Worm (Caenorhabditis elegans) whole organism, young adult: ENCODE data around the gene T10F2.2.

Source experiments
- C17E4.6 ChIP-seq: fragments of 200-800 bp; sonication (Bioruptor generic); IDR thresholded peaks from 2 replicates; pipeline ENCODE4 v1.3.6; 2022; ENCODE audit warnings: missing genetic modification reagents, missing genetic modification characterization, missing compliant biosample characterization
- D2030.7 ChIP-seq: fragments of 200-800 bp; sonication (Bioruptor generic); IDR thresholded peaks from 2 replicates; pipeline ENCODE4 v1.3.6; 2022; ENCODE audit warnings: missing genetic modification reagents, missing genetic modification characterization, missing compliant biosample characterization
- F22D6.2 ChIP-seq: sonication (generic microtip); optimal IDR thresholded peaks from 2 replicates; lab custom pipeline; 2016; ENCODE audit warnings: mild to moderate bottlenecking, missing genetic modification characterization, missing compliant biosample characterization
- F33H1.4 ChIP-seq: fragments of 200-800 bp; sonication (Bioruptor generic); IDR thresholded peaks from 2 replicates; pipeline ENCODE4 v1.3.6; 2022; ENCODE audit warnings: missing genetic modification reagents, missing genetic modification characterization, missing compliant biosample characterization
- F37B4.10 ChIP-seq: fragments of 200-800 bp; sonication (Bioruptor generic); IDR thresholded peaks from 2 replicates; pipeline ENCODE4 v1.3.6; 2022; ENCODE audit warnings: missing genetic modification characterization, missing compliant biosample characterization
- T07F8.4 ChIP-seq: sonication (generic microtip); optimal IDR thresholded peaks from 2 replicates; lab custom pipeline; 2016; ENCODE audit warnings: mild to moderate bottlenecking, missing genetic modification characterization, moderate library complexity, missing compliant biosample characterization
- Y67H2A.10 ChIP-seq: fragments of 200-800 bp; sonication (Bioruptor generic); conservative IDR thresholded peaks from 2 replicates; pipeline ENCODE4 v1.3.6; 2022; ENCODE audit warnings: missing genetic modification reagents, missing genetic modification characterization, missing compliant biosample characterization
- Y95B8A.8 ChIP-seq: fragments of 200-800 bp; sonication (Bioruptor generic); IDR thresholded peaks from 2 replicates; pipeline ENCODE4 v1.3.6; 2022; ENCODE audit warnings: missing genetic modification reagents, missing genetic modification characterization, missing compliant biosample characterization
- akir-1 ChIP-seq: fragments of 200-800 bp; sonication (Bioruptor generic); optimal IDR thresholded peaks from 2 replicates; lab custom pipeline; 2018; ENCODE audit warnings: mild to moderate bottlenecking, missing genetic modification characterization, moderate library complexity, missing compliant biosample characterization
- aptf-3 ChIP-seq: fragments of 200-800 bp; sonication (Bioruptor generic); IDR thresholded peaks from 2 replicates; pipeline ENCODE4 v1.3.6; 2022; ENCODE audit warnings: missing genetic modification characterization, missing compliant biosample characterization
- atf-7 ChIP-seq: sonication (generic microtip); optimal IDR thresholded peaks from 2 replicates; lab custom pipeline; 2017; ENCODE audit warnings: mild to moderate bottlenecking, missing genetic modification characterization, missing compliant biosample characterization
- athp-1 ChIP-seq: sonication (generic microtip); optimal IDR thresholded peaks from 2 replicates; lab custom pipeline; 2017; ENCODE audit warnings: mild to moderate bottlenecking, missing genetic modification characterization, missing compliant biosample characterization
- attf-5 ChIP-seq: fragments of 200-800 bp; sonication (Bioruptor generic); optimal IDR thresholded peaks from 2 replicates; lab custom pipeline; 2018; ENCODE audit warnings: mild to moderate bottlenecking, missing genetic modification characterization, missing compliant biosample characterization
- cebp-1 ChIP-seq, 2 experiments: fragments of 200-800 bp in 1 of 2; sonication (Bioruptor generic) in 1 of 2; sonication (generic microtip) in 1 of 2; IDR thresholded peaks in 1 of 2; optimal IDR thresholded peaks in 1 of 2; 2 replicates each; pipeline versions ENCODE4 v1.3.6 to Lab custom; 2017 to 2022; ENCODE audit warnings: missing compliant biosample characterization in 2 of 2, missing genetic modification characterization in 2 of 2, mild to moderate bottlenecking in 1 of 2, missing genetic modification reagents in 1 of 2, moderate library complexity in 1 of 2
- ceh-27 ChIP-seq: fragments of 200-800 bp; sonication (Bioruptor generic); optimal IDR thresholded peaks from 2 replicates; lab custom pipeline; 2018; ENCODE audit warnings: mild to moderate bottlenecking, missing genetic modification characterization, moderate library complexity, missing compliant biosample characterization
- die-1 ChIP-seq: sonication (generic microtip); optimal IDR thresholded peaks from 2 replicates; lab custom pipeline; 2016; ENCODE audit warnings: missing genotype, mild to moderate bottlenecking, missing genetic modification characterization, missing compliant biosample characterization
- dpl-1 ChIP-seq: fragments of 150-350 bp; optimal IDR thresholded peaks from 2 replicates; lab custom pipeline; 2014; ENCODE audit warnings: missing biosample characterization, missing genetic modification reagents, missing genetic modification characterization
- egl-44 ChIP-seq: fragments of 200-800 bp; sonication (Bioruptor generic); IDR thresholded peaks from 2 replicates; pipeline ENCODE4 v1.3.6; 2022; ENCODE audit warnings: missing genetic modification reagents, missing genetic modification characterization, missing compliant biosample characterization
- ekl-4 ChIP-seq: fragments of 200-800 bp; sonication (Bioruptor generic); IDR thresholded peaks from 2 replicates; pipeline ENCODE4 v1.3.6; 2022; ENCODE audit warnings: missing genetic modification reagents, missing genetic modification characterization, missing compliant biosample characterization
- ets-4 ChIP-seq: fragments of 200-800 bp; sonication (Bioruptor generic); optimal IDR thresholded peaks from 2 replicates; lab custom pipeline; 2018; ENCODE audit warnings: mild to moderate bottlenecking, missing genetic modification characterization, missing compliant biosample characterization
- hmg-1.2 ChIP-seq: fragments of 200-800 bp; sonication (Bioruptor generic); IDR thresholded peaks from 2 replicates; pipeline ENCODE4 v1.3.6; 2022; ENCODE audit warnings: missing genetic modification reagents, missing genetic modification characterization, missing compliant biosample characterization
- lin-40 ChIP-seq: sonication (generic microtip); optimal IDR thresholded peaks from 2 replicates; lab custom pipeline; 2016; ENCODE audit warnings: missing genetic modification characterization, mild to moderate bottlenecking, missing compliant biosample characterization, missing genotype, missing genetic modification reagents
- lir-1 ChIP-seq: fragments of 200-800 bp; sonication (Bioruptor generic); conservative IDR thresholded peaks from 2 replicates; pipeline ENCODE4 v1.3.6; 2022; ENCODE audit warnings: missing genetic modification reagents, missing genetic modification characterization, missing compliant biosample characterization
- lsy-27 ChIP-seq: sonication (generic microtip); optimal IDR thresholded peaks from 2 replicates; lab custom pipeline; 2017; ENCODE audit warnings: missing genetic modification characterization, mild to moderate bottlenecking, missing compliant biosample characterization, antibody characterized with exemption, missing genotype, borderline replicate concordance; ENCODE audit not compliant: insufficient read depth
- mes-4 ChIP-seq: sonication (generic microtip); optimal IDR thresholded peaks from 2 replicates; lab custom pipeline; 2016; ENCODE audit warnings: missing genotype, missing genetic modification characterization, missing compliant biosample characterization
- nfya-1 ChIP-seq: sonication (generic microtip); optimal IDR thresholded peaks from 2 replicates; lab custom pipeline; 2017; ENCODE audit warnings: antibody characterized with exemption, missing compliant biosample characterization, missing genetic modification characterization, borderline replicate concordance; ENCODE audit not compliant: insufficient read depth
- nhr-120 ChIP-seq: fragments of 200-800 bp; sonication (Bioruptor generic); IDR thresholded peaks from 2 replicates; pipeline ENCODE4 v1.3.6; 2022; ENCODE audit warnings: missing genetic modification characterization, missing compliant biosample characterization
- nhr-80 ChIP-seq: sonication (generic microtip); optimal IDR thresholded peaks from 2 replicates; lab custom pipeline; 2016; ENCODE audit warnings: missing genetic modification characterization, missing compliant biosample characterization
- pbrm-1 ChIP-seq: fragments of 200-800 bp; sonication (Bioruptor generic); IDR thresholded peaks from 2 replicates; pipeline ENCODE4 v1.3.6; 2022; ENCODE audit warnings: missing genetic modification reagents, missing genetic modification characterization, missing compliant biosample characterization
- rec-8 ChIP-seq, 2 experiments: sonication (generic microtip); optimal IDR thresholded peaks; 2 replicates each; lab custom pipeline; 2016; ENCODE audit warnings: mild to moderate bottlenecking in 2 of 2, missing genetic modification characterization in 2 of 2, missing genetic modification reagents in 2 of 2, missing genotype in 2 of 2, missing biosample characterization in 1 of 2, missing compliant biosample characterization in 1 of 2, moderate library complexity in 1 of 2
- repo-1 ChIP-seq: sonication (generic microtip); optimal IDR thresholded peaks from 2 replicates; lab custom pipeline; 2017; ENCODE audit warnings: mild to moderate bottlenecking, missing genetic modification characterization, missing compliant biosample characterization
- rpc-1 ChIP-seq, 2 experiments: fragments of 150-350 bp in 1 of 2; sonication (generic microtip) in 1 of 2; optimal IDR thresholded peaks; 2 replicates each; lab custom pipeline; 2014 to 2018; ENCODE audit warnings: missing biosample characterization in 1 of 2, missing genetic modification characterization in 1 of 2, missing genetic modification reagents in 1 of 2, missing genotype in 1 of 2
- snpc-1.1 ChIP-seq: sonication (generic microtip); optimal IDR thresholded peaks from 2 replicates; lab custom pipeline; 2017; ENCODE audit warnings: missing genetic modification characterization, mild to moderate bottlenecking, missing compliant biosample characterization, antibody characterized with exemption, moderate library complexity, missing genotype, missing genetic modification reagents; ENCODE audit not compliant: insufficient read depth
- snpc-1.3 ChIP-seq: sonication (generic microtip); optimal IDR thresholded peaks from 2 replicates; lab custom pipeline; 2017; ENCODE audit warnings: missing genetic modification characterization, mild to moderate bottlenecking, missing compliant biosample characterization, antibody characterized with exemption, moderate library complexity, missing genotype, missing genetic modification reagents; ENCODE audit not compliant: insufficient read depth
- tbp1 ChIP-seq: fragments of 200-800 bp; sonication (Bioruptor generic); optimal IDR thresholded peaks from 2 replicates; lab custom pipeline; 2018; ENCODE audit warnings: mild to moderate bottlenecking, missing genetic modification characterization, missing compliant biosample characterization
- tbx-9 ChIP-seq: sonication (generic microtip); optimal IDR thresholded peaks from 2 replicates; lab custom pipeline; 2016; ENCODE audit warnings: borderline replicate concordance, missing genetic modification characterization, inconsistent platforms, missing compliant biosample characterization
- unc-130 ChIP-seq: sonication (generic microtip); optimal IDR thresholded peaks from 2 replicates; lab custom pipeline; 2016; ENCODE audit warnings: missing genetic modification reagents, missing genetic modification characterization, missing compliant biosample characterization
- unc-62 ChIP-seq: fragments of 150-350 bp; optimal IDR thresholded peaks from 2 replicates; lab custom pipeline; 2014; ENCODE audit warnings: missing biosample characterization, missing genetic modification reagents, missing genetic modification characterization
- zfh-2 ChIP-seq: fragments of 200-800 bp; sonication (Bioruptor generic); conservative IDR thresholded peaks from 2 replicates; pipeline ENCODE4 v1.3.6; 2022; ENCODE audit warnings: missing genetic modification reagents, missing genetic modification characterization, missing compliant biosample characterization
- ztf-18 ChIP-seq: sonication (generic microtip); optimal IDR thresholded peaks from 2 replicates; lab custom pipeline; 2016; ENCODE audit warnings: missing genotype, mild to moderate bottlenecking, missing genetic modification characterization, missing compliant biosample characterization
- ztf-22 ChIP-seq: fragments of 200-800 bp; sonication (Bioruptor generic); optimal IDR thresholded peaks from 2 replicates; lab custom pipeline; 2018; ENCODE audit warnings: mild to moderate bottlenecking, missing genetic modification characterization, moderate library complexity, missing compliant biosample characterization
- ztf-26 ChIP-seq: sonication (generic microtip); optimal IDR thresholded peaks from 2 replicates; lab custom pipeline; 2017; ENCODE audit warnings: missing genetic modification characterization, missing compliant biosample characterization
- ztf-28 ChIP-seq: fragments of 200-800 bp; sonication (Bioruptor generic); IDR thresholded peaks from 2 replicates; pipeline ENCODE4 v1.3.6; 2022; ENCODE audit warnings: missing genetic modification reagents, missing genetic modification characterization, missing compliant biosample characterization
- ztf-3 ChIP-seq: fragments of 200-800 bp; sonication (Bioruptor generic); optimal IDR thresholded peaks from 2 replicates; lab custom pipeline; 2018; ENCODE audit warnings: mild to moderate bottlenecking, missing genetic modification characterization, missing compliant biosample characterization

The T10F2.2 gene

DNA sequence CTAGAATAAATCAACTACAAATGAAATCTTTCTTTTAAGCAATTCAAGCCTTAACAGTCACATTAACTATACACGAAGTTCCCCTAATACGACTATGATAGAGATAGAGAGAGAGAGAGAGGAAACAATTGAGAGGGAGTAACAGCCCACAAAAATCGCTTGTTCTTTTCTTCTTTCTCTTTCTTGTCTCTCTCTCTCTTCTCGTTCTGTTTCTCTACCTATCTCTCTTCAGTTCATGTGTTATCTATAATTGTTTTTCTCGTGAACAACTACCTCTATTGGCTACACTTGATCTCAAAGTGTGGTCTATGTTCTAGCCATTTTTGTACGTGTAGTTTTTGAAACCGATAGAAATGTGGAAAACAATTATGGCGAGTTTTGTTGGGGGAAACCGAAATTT is 37.5 kb upstream of the T10F2.2 start (continued):
- no peak for TF ChIP-seq ztf-3
- peak; percentile 15 for TF ChIP-seq tbp1 (GFP tag; lab: Kevin White, UChicago)
- no peak for TF ChIP-seq Y95B8A.8 (GFP tag; lab: Robert Waterston, UW)
- TF ChIP-seq hmg-1.2 (GFP tag; lab: Robert Waterston, UW): peak; percentile 47; the same call in 1 of the 2 replicates
- TF ChIP-seq F37B4.10 (GFP tag; lab: Robert Waterston, UW): no peak
- peak; percentile 47 for TF ChIP-seq ceh-27
- TF ChIP-seq rpc-1 (optimal IDR thresholded peaks at IDR 0.05; lab: Kevin White, UChicago): no peak
- TF ChIP-seq rpc-1 (tag; optimal IDR thresholded peaks at IDR 0.05; lab: Kevin White, UChicago): no peak
- peak; percentile 49 for TF ChIP-seq attf-5 (GFP tag; lab: Kevin White, UChicago)
- TF ChIP-seq nhr-80: peak; percentile 66

DNA sequence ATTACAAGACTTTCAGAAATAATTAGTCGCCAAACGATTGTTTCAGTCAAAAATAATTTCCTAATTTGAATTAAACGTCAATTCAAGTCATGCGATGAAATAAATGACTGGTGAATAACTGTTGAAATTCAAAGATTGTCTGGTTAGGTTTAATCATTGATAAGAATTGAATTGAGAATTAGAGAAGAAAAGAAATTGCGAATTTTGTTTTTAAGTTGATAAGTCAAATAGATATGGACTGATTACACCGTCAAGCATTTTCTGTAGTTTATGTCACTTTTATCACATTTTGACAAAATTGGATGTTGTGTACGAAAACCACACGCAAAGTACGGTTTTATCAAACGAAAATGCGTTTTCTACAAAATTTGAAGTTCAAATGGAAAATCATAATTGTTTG is 36.2 kb upstream of the T10F2.2 start:
- TF ChIP-seq T07F8.4 (tag; lab: Kevin White, UChicago): no peak
- no peak for TF ChIP-seq ekl-4 (GFP tag; lab: Robert Waterston, UW)
- TF ChIP-seq tbp1 (GFP tag; lab: Kevin White, UChicago): peak; percentile 11
- no peak for TF ChIP-seq lir-1 (GFP tag; lab: Robert Waterston, UW)
- TF ChIP-seq atf-7 (tag; lab: Kevin White, UChicago): peak; percentile 35
- TF ChIP-seq mes-4 (tag; lab: Kevin White, UChicago): no peak
- TF ChIP-seq F33H1.4 (GFP tag; lab: Robert Waterston, UW): no peak
- TF ChIP-seq nhr-120: no peak
- TF ChIP-seq pbrm-1 (GFP tag; lab: Robert Waterston, UW): no peak
- TF ChIP-seq repo-1 (tag; lab: Kevin White, UChicago): no peak
- no peak for TF ChIP-seq ztf-3
- no peak for TF ChIP-seq snpc-1.3 (tag; lab: Kevin White, UChicago)
- TF ChIP-seq aptf-3 (GFP tag; lab: Robert Waterston, UW): no peak
- TF ChIP-seq C17E4.6 (GFP tag; lab: Robert Waterston, UW): no peak
- no peak for TF ChIP-seq dpl-1 (GFP tag; lab: Kevin White, UChicago)
- TF ChIP-seq nhr-80: peak; percentile 90
- TF ChIP-seq akir-1 (GFP tag; lab: Kevin White, UChicago): no peak
- TF ChIP-seq unc-62: peak; percentile 82
- TF ChIP-seq F37B4.10 (GFP tag; lab: Robert Waterston, UW): no peak
- no peak for TF ChIP-seq ztf-26
- TF ChIP-seq zfh-2 (GFP tag; lab: Robert Waterston, UW): no peak
- TF ChIP-seq D2030.7 (GFP tag; lab: Robert Waterston, UW): no peak
- no peak for TF ChIP-seq ets-4 (GFP tag; lab: Kevin White, UChicago)
- TF ChIP-seq die-1 (tag; lab: Kevin White, UChicago): no peak
- TF ChIP-seq ztf-18 (tag; lab: Kevin White, UChicago): no peak
- no peak for TF ChIP-seq ceh-27
- TF ChIP-seq unc-130 (GFP tag; lab: Kevin White, UChicago): no peak
- TF ChIP-seq F22D6.2: no peak
- TF ChIP-seq ztf-28 (GFP tag; lab: Robert Waterston, UW): no peak
- no peak for TF ChIP-seq snpc-1.1 (tag; lab: Kevin White, UChicago)
- peak; percentile 46 for TF ChIP-seq attf-5 (GFP tag; lab: Kevin White, UChicago)
- TF ChIP-seq lin-40 (tag; lab: Kevin White, UChicago): no peak
- TF ChIP-seq ztf-22 (GFP tag; lab: Kevin White, UChicago): no peak
- no peak for TF ChIP-seq athp-1
- TF ChIP-seq Y67H2A.10: no peak
- no peak for TF ChIP-seq lsy-27 (tag; lab: Kevin White, UChicago)
- no peak for TF ChIP-seq egl-44 (GFP tag; lab: Robert Waterston, UW)
- TF ChIP-seq cebp-1 (GFP tag; IDR thresholded peaks at IDR 0.05; lab: Robert Waterston, UW): no peak
- TF ChIP-seq cebp-1 (tag; optimal IDR thresholded peaks at IDR 0.05; lab: Kevin White, UChicago): peak; percentile 37
- TF ChIP-seq tbx-9 (tag; lab: Kevin White, UChicago): no peak
- TF ChIP-seq rec-8 (tag; optimal IDR thresholded peaks at IDR 0.05; lab: Kevin White, UChicago): no peak
- no peak for TF ChIP-seq nfya-1 (tag; lab: Kevin White, UChicago)
